Fruit fly (Drosophila melanogaster) whole organism, embryonic: ENCODE data around the gene CG1545.

Experiments
- Antp ChIP-seq: fragments of 200-800 bp; sonication (Bioruptor generic); optimal IDR thresholded peaks from 3 replicates; lab custom pipeline; 2016; ENCODE audit warnings: missing biosample characterization, missing genetic modification characterization
- Atf-2 ChIP-seq: fragments of 200-800 bp; sonication (Bioruptor generic); optimal IDR thresholded peaks from 2 replicates; lab custom pipeline; 2016; ENCODE audit warnings: missing biosample characterization, missing genetic modification characterization
- Atf3 ChIP-seq: fragments of 200-800 bp; sonication (Bioruptor generic); optimal IDR thresholded peaks from 3 replicates; lab custom pipeline; 2016; ENCODE audit warnings: missing biosample characterization, missing genetic modification characterization
- CG10267 ChIP-seq: fragments of 200-800 bp; sonication (Bioruptor generic); optimal IDR thresholded peaks from 2 replicates; lab custom pipeline; 2018; ENCODE audit warnings: missing biosample characterization, mild to moderate bottlenecking, missing genetic modification characterization, moderate library complexity
- CG10543 ChIP-seq: fragments of 200-800 bp; sonication (Bioruptor generic); optimal IDR thresholded peaks from 3 replicates; lab custom pipeline; 2017; ENCODE audit warnings: missing biosample characterization, mild to moderate bottlenecking, missing genetic modification characterization, moderate library complexity
- CG12236 ChIP-seq: fragments of 200-800 bp; sonication (Bioruptor generic); optimal IDR thresholded peaks from 2 replicates; lab custom pipeline; 2016; ENCODE audit warnings: missing biosample characterization, missing genetic modification characterization
- CG14667 ChIP-seq: fragments of 200-800 bp; sonication (Bioruptor generic); IDR thresholded peaks from 2 replicates; pipeline ENCODE4 v1.3.6; 2022; ENCODE audit warnings: missing biosample characterization, missing genetic modification characterization
- CG15011 ChIP-seq: fragments of 200-800 bp; sonication (Bioruptor generic); optimal IDR thresholded peaks from 3 replicates; lab custom pipeline; 2018; ENCODE audit warnings: missing biosample characterization, mild to moderate bottlenecking, missing genetic modification characterization
- CG17186 ChIP-seq: fragments of 200-800 bp; sonication (Bioruptor generic); optimal IDR thresholded peaks from 3 replicates; lab custom pipeline; 2017; ENCODE audit warnings: missing biosample characterization, missing genetic modification reagents, missing genetic modification characterization
- CG2129 ChIP-seq: fragments of 200-800 bp; sonication (Bioruptor generic); IDR thresholded peaks from 2 replicates; pipeline ENCODE4 v1.3.6; 2022; ENCODE audit warnings: missing biosample characterization, missing genetic modification characterization; ENCODE audit not compliant: partially characterized antibody
- CG2712 ChIP-seq: fragments of 200-800 bp; optimal IDR thresholded peaks from 3 replicates; lab custom pipeline; 2019; ENCODE audit warnings: missing biosample characterization, mild to moderate bottlenecking, missing genetic modification characterization, moderate library complexity
- CG30403 ChIP-seq: fragments of 200-800 bp; sonication (Bioruptor generic); optimal IDR thresholded peaks from 3 replicates; lab custom pipeline; 2016; ENCODE audit warnings: missing biosample characterization, missing genetic modification characterization
- CG32772 ChIP-seq: fragments of 200-800 bp; sonication (Bioruptor generic); IDR thresholded peaks from 2 replicates; pipeline ENCODE4 v1.3.6; 2022; ENCODE audit warnings: missing biosample characterization, missing genetic modification characterization
- CG33557 ChIP-seq: fragments of 200-800 bp; sonication (Bioruptor generic); optimal IDR thresholded peaks from 2 replicates; lab custom pipeline; 2019; ENCODE audit warnings: missing biosample characterization, mild to moderate bottlenecking, missing genetic modification characterization, moderate library complexity
- CG3847 ChIP-seq: fragments of 200-800 bp; sonication (Bioruptor generic); IDR thresholded peaks from 2 replicates; pipeline ENCODE4 v1.3.6; 2022; ENCODE audit warnings: missing biosample characterization, missing genetic modification characterization
- CG4707 ChIP-seq: fragments of 200-800 bp; sonication (Bioruptor generic); optimal IDR thresholded peaks from 2 replicates; lab custom pipeline; 2018; ENCODE audit warnings: missing biosample characterization, mild to moderate bottlenecking, missing genetic modification characterization, moderate library complexity
- CG6254 ChIP-seq: fragments of 200-800 bp; sonication (Bioruptor generic); optimal IDR thresholded peaks from 3 replicates; lab custom pipeline; 2017; ENCODE audit warnings: mild to moderate bottlenecking, missing biosample characterization, missing genetic modification reagents, missing genetic modification characterization
- CG7372 ChIP-seq: fragments of 200-800 bp; sonication (Bioruptor generic); IDR thresholded peaks from 2 replicates; pipeline ENCODE4 v1.3.6; 2022; ENCODE audit warnings: missing biosample characterization, missing genetic modification characterization
- CG7786 ChIP-seq: fragments of 200-800 bp; sonication (Bioruptor generic); optimal IDR thresholded peaks from 2 replicates; lab custom pipeline; 2016; ENCODE audit warnings: missing biosample characterization, missing genetic modification characterization
- CG7987 ChIP-seq: fragments of 200-800 bp; sonication (Bioruptor generic); optimal IDR thresholded peaks from 2 replicates; lab custom pipeline; 2018; ENCODE audit warnings: missing biosample characterization, mild to moderate bottlenecking, missing genetic modification characterization, moderate library complexity
- CHES-1-like ChIP-seq: fragments of 200-800 bp; sonication (Bioruptor generic); optimal IDR thresholded peaks from 2 replicates; lab custom pipeline; 2016; ENCODE audit warnings: missing biosample characterization, missing genetic modification characterization
- D19B ChIP-seq: fragments of 200-800 bp; sonication (Bioruptor generic); optimal IDR thresholded peaks from 2 replicates; lab custom pipeline; 2017; ENCODE audit warnings: missing biosample characterization, mild to moderate bottlenecking, missing genetic modification characterization
- Ets97D ChIP-seq: fragments of 200-800 bp; sonication (Bioruptor generic); optimal IDR thresholded peaks from 3 replicates; lab custom pipeline; 2016; ENCODE audit warnings: missing biosample characterization, missing genetic modification characterization
- HLHmδ ChIP-seq: fragments of 200-800 bp; sonication (Bioruptor generic); optimal IDR thresholded peaks from 2 replicates; lab custom pipeline; 2018; ENCODE audit warnings: missing biosample characterization, mild to moderate bottlenecking, missing genetic modification characterization, moderate library complexity
- Mes4 ChIP-seq: fragments of 200-800 bp; sonication (Bioruptor generic); optimal IDR thresholded peaks from 2 replicates; lab custom pipeline; 2016; ENCODE audit warnings: missing biosample characterization, missing genetic modification characterization
- NC2α ChIP-seq: fragments of 200-800 bp; sonication (Bioruptor generic); optimal IDR thresholded peaks from 2 replicates; lab custom pipeline; 2016; ENCODE audit warnings: missing biosample characterization, missing genetic modification characterization
- Rfx ChIP-seq: fragments of 200-800 bp; sonication (Bioruptor generic); IDR thresholded peaks from 2 replicates; pipeline ENCODE4 v1.3.6; 2022; ENCODE audit warnings: missing biosample characterization, missing genetic modification characterization
- YL-1 ChIP-seq: fragments of 200-800 bp; sonication (Bioruptor generic); optimal IDR thresholded peaks from 3 replicates; lab custom pipeline; 2017; ENCODE audit warnings: missing biosample characterization, mild to moderate bottlenecking, missing genetic modification characterization
- ab ChIP-seq: fragments of 200-800 bp; sonication (Bioruptor generic); optimal IDR thresholded peaks from 2 replicates; lab custom pipeline; 2016; ENCODE audit warnings: missing biosample characterization, missing genetic modification characterization
- ash1 ChIP-seq: fragments of 200-800 bp; sonication (Bioruptor generic); optimal IDR thresholded peaks from 2 replicates; lab custom pipeline; 2018; ENCODE audit warnings: missing biosample characterization, mild to moderate bottlenecking, missing genetic modification characterization
- bcd ChIP-seq: fragments of 200-800 bp; sonication (Bioruptor generic); optimal IDR thresholded peaks from 2 replicates; lab custom pipeline; 2017; ENCODE audit warnings: missing biosample characterization, mild to moderate bottlenecking, missing genetic modification characterization
- cas ChIP-seq: fragments of 200-800 bp; sonication (Bioruptor generic); IDR thresholded peaks from 2 replicates; pipeline ENCODE4 v1.3.6; 2022; ENCODE audit warnings: missing biosample characterization, missing genetic modification characterization
- chinmo ChIP-seq: fragments of 200-800 bp; sonication (Bioruptor generic); IDR thresholded peaks from 4 replicates; pipeline ENCODE4 v1.3.6; 2022; ENCODE audit warnings: missing biosample characterization, missing genetic modification characterization; ENCODE audit not compliant: partially characterized antibody
- danr ChIP-seq: fragments of 200-800 bp; sonication (Bioruptor generic); IDR thresholded peaks from 2 replicates; pipeline ENCODE4 v1.3.6; 2022; ENCODE audit warnings: missing biosample characterization, missing genetic modification characterization
- en ChIP-seq: fragments of 200-800 bp; sonication (Bioruptor generic); optimal IDR thresholded peaks from 2 replicates; lab custom pipeline; 2016; ENCODE audit warnings: missing biosample characterization, missing genetic modification characterization
- eve ChIP-seq, 2 experiments: fragments of >200 bp; optimal IDR thresholded peaks; 2 replicates each; lab custom pipeline; 2017; ENCODE audit warnings: missing biosample characterization in 2 of 2, missing genetic modification characterization in 2 of 2
- ewg ChIP-seq: fragments of 200-800 bp; sonication (Bioruptor generic); optimal IDR thresholded peaks from 3 replicates; lab custom pipeline; 2017; ENCODE audit warnings: mild to moderate bottlenecking, missing biosample characterization, missing genetic modification reagents, missing genetic modification characterization
- fd96Cb ChIP-seq: fragments of 200-800 bp; sonication (Bioruptor generic); optimal IDR thresholded peaks from 2 replicates; lab custom pipeline; 2018; ENCODE audit warnings: missing biosample characterization, mild to moderate bottlenecking, missing genetic modification characterization, moderate library complexity
- gsb-n ChIP-seq: fragments of 200-800 bp; sonication (Bioruptor generic); optimal IDR thresholded peaks from 3 replicates; lab custom pipeline; 2018; ENCODE audit warnings: missing biosample characterization, mild to moderate bottlenecking, missing genetic modification characterization
- gt ChIP-seq: fragments of 200-800 bp; sonication (Bioruptor generic); IDR thresholded peaks from 2 replicates; pipeline ENCODE4 v1.3.6; 2022; ENCODE audit warnings: missing biosample characterization, missing genetic modification characterization
- insv ChIP-seq, 2 experiments: fragments of 200-800 bp; sonication (Bioruptor generic); optimal IDR thresholded peaks; 3 replicates each; lab custom pipeline; 2016 to 2018; ENCODE audit warnings: missing biosample characterization in 2 of 2, missing genetic modification characterization in 2 of 2
- jigr1 ChIP-seq: fragments of 200-800 bp; sonication (Bioruptor generic); IDR thresholded peaks from 3 replicates; pipeline ENCODE4 v1.3.6; 2022; ENCODE audit warnings: missing biosample characterization, missing genetic modification characterization
- kni ChIP-seq: fragments of 200-800 bp; sonication (Bioruptor generic); optimal IDR thresholded peaks from 3 replicates; lab custom pipeline; 2017; ENCODE audit warnings: mild to moderate bottlenecking, missing biosample characterization, missing genetic modification reagents, missing genetic modification characterization
- pho ChIP-seq: fragments of 200-800 bp; sonication (Bioruptor generic); optimal IDR thresholded peaks from 2 replicates; lab custom pipeline; 2016; ENCODE audit warnings: missing biosample characterization, missing genetic modification characterization
- prd ChIP-seq, 3 experiments: fragments of >200 bp in 2 of 3; fragments of 200-800 bp in 1 of 3; sonication (Bioruptor generic) in 1 of 3; optimal IDR thresholded peaks in 2 of 3; IDR thresholded peaks in 1 of 3; 2 replicates in 2 of 3; 3 replicates in 1 of 3; pipeline versions ENCODE4 v1.3.6 to Lab custom; 2017 to 2022; ENCODE audit warnings: missing biosample characterization in 1 of 3, missing genetic modification characterization in 1 of 3
- salm ChIP-seq: fragments of 200-800 bp; sonication (Bioruptor generic); optimal IDR thresholded peaks from 2 replicates; lab custom pipeline; 2018; ENCODE audit warnings: missing biosample characterization, mild to moderate bottlenecking, missing genetic modification characterization
- slp2 ChIP-seq: fragments of 200-800 bp; sonication (Bioruptor generic); optimal IDR thresholded peaks from 2 replicates; lab custom pipeline; 2016; ENCODE audit warnings: missing biosample characterization, missing genetic modification characterization
- ssp ChIP-seq: fragments of 200-800 bp; sonication (Bioruptor generic); IDR thresholded peaks from 2 replicates; pipeline ENCODE4 v1.3.6; 2022; ENCODE audit warnings: missing biosample characterization, missing genetic modification characterization
- wdn ChIP-seq: fragments of 200-800 bp; sonication (Bioruptor generic); IDR thresholded peaks from 2 replicates; pipeline ENCODE4 v1.3.6; 2022; ENCODE audit warnings: missing biosample characterization, missing genetic modification characterization

CG1545 gene

dm6 chrX:11108148-11108844 is 48.9 kb upstream of the CG1545 start, which contains the start of gene Hsp60A (continued):
- peak; percentile 39 for TF ChIP-seq fd96Cb (tag; lab: Kevin White, UChicago)
- TF ChIP-seq danr (GFP tag; lab: Robert Waterston, UW) = no peak
- no peak for TF ChIP-seq NC2α
- TF ChIP-seq ash1 (GFP tag; lab: Kevin White, UChicago) = no peak
- TF ChIP-seq CG17186 = peak; percentile 12
- TF ChIP-seq ewg (GFP tag; lab: Kevin White, UChicago) = no peak
- no peak for TF ChIP-seq eve (GFP tag; optimal IDR thresholded peaks at IDR 0.05; lab: Kevin White, UChicago)
- no peak for TF ChIP-seq Atf3
- peak; percentile 60; the same call in 1 of the 2 replicates for TF ChIP-seq CG2129 (GFP tag; lab: Robert Waterston, UW)
- peak; percentile 37 for TF ChIP-seq Ets97D (GFP tag; lab: Kevin White, UChicago)
- TF ChIP-seq gsb-n (tag; lab: Kevin White, UChicago) = no peak
- TF ChIP-seq CG2712 = peak; percentile 61
- peak; percentile 61; the same call in 1 of the 4 replicates for TF ChIP-seq chinmo (GFP tag; lab: Robert Waterston, UW)
- no peak for TF ChIP-seq slp2
- no peak for TF ChIP-seq ab (GFP tag; lab: Kevin White, UChicago)
- TF ChIP-seq Atf-2 (GFP tag; lab: Kevin White, UChicago) = no peak
- TF ChIP-seq CG30403 (GFP tag; lab: Kevin White, UChicago) = peak; percentile 60
- no peak for TF ChIP-seq CG6254 (GFP tag; lab: Kevin White, UChicago)
- TF ChIP-seq CG4707 (GFP tag; lab: Kevin White, UChicago) = no peak
- peak; percentile 30; the same call in 1 of the 2 replicates for TF ChIP-seq ssp
- TF ChIP-seq pho = no peak
- TF ChIP-seq bcd (GFP tag; lab: Kevin White, UChicago) = peak; percentile 40
- no peak for TF ChIP-seq kni (GFP tag; lab: Kevin White, UChicago)
- peak; percentile 56 for TF ChIP-seq Rfx (GFP tag; lab: Robert Waterston, UW)
- TF ChIP-seq CG3847 (GFP tag; lab: Robert Waterston, UW) = peak; percentile 25; the same call in 1 of the 2 replicates
- TF ChIP-seq CG7786 = no peak
- peak; percentile 58 for TF ChIP-seq CG10267 (tag; lab: Kevin White, UChicago)
- no peak for TF ChIP-seq en (GFP tag; lab: Kevin White, UChicago)
- no peak for TF ChIP-seq salm (tag; lab: Kevin White, UChicago)
- TF ChIP-seq CG32772 = peak; percentile 50
- no peak for TF ChIP-seq CHES-1-like
- TF ChIP-seq CG33557 (GFP tag; lab: Kevin White, UChicago) = peak; percentile 35
- TF ChIP-seq YL-1 = peak; percentile 6
- TF ChIP-seq gt (GFP tag; lab: Robert Waterston, UW) = no peak
- no peak for TF ChIP-seq CG12236
- no peak for TF ChIP-seq D19B (GFP tag; lab: Kevin White, UChicago)
- no peak for TF ChIP-seq CG14667
- TF ChIP-seq Mes4 = no peak
- TF ChIP-seq HLHmδ = no peak
- TF ChIP-seq cas = 0 out of 2 replicates have a peak, but pooled peaks have one; percentile 11
- no peak for TF ChIP-seq prd (optimal IDR thresholded peaks at IDR 0.05; lab: Kevin White, UChicago)
- peak; percentile 54; the same call in 2 of the 3 replicates for TF ChIP-seq prd (GFP tag; IDR thresholded peaks at IDR 0.05; lab: Robert Waterston, UW)
- TF ChIP-seq CG7987 (GFP tag; lab: Kevin White, UChicago) = no peak
- no peak for TF ChIP-seq insv (GFP tag; optimal IDR thresholded peaks at IDR 0.05; lab: Kevin White, UChicago)
- TF ChIP-seq CG10543 (GFP tag; lab: Kevin White, UChicago) = no peak
- no peak for TF ChIP-seq wdn
- TF ChIP-seq CG15011 = no peak
- TF ChIP-seq Antp (GFP tag; lab: Kevin White, UChicago) = no peak
- no peak for TF ChIP-seq CG7372
- TF ChIP-seq jigr1 (GFP tag; lab: Robert Waterston, UW) = no peak
